Worm (Caenorhabditis elegans): Measurements from ENCODE around the gene T11F9.14.

T11F9.14 gene

ce11 chrV:11496283-11496682 is 15.6 kb upstream of the T11F9.14 start, which contains the start of gene htrl-1:
TSS of gene htrl-1 (minus strand) at chrV:11496383.
- TF ChIP-seq ham-2 (GFP tag; optimal IDR thresholded peaks at IDR 0.05) (no peak), elt-1 (tag; optimal IDR thresholded peaks at IDR 0.05; ENCODE audit: borderline replicate concordance, insufficient read depth) (no peak), M03D4.4 (tag; optimal IDR thresholded peaks at IDR 0.05) (no peak), ces-1 (GFP tag; optimal IDR thresholded peaks at IDR 0.05) (no peak), ceh-39 (tag; optimal IDR thresholded peaks at IDR 0.05) (no peak), blmp-1 (tag; optimal IDR thresholded peaks at IDR 0.05) (no peak), ztf-11 (tag; optimal IDR thresholded peaks at IDR 0.05) (no peak)

DNA sequence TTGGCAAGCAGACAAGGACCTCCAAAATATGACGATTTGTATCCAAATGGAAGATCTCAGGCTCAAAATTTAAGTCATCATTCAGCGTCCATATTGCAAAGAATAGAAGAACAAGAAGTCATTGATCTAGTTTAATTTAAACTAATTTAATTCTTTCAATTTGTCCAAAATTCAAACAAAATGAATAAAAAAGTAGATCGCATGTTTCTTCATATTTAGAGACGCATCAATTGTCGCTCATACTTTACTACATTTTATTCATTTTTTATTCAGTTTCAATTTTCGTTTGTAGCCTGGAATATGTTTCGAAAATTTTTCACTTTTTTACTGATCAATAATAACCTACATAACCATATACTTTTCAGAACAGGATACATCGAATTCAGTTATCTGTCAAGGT is 11.8 kb upstream of the T11F9.14 start, which contains the start of gene T11F9.21:
T11F9.21 (plus strand) TSS at position 301 of the 400 bp plus-strand sequence.
- TF ChIP-seq unc-62 (GFP tag; optimal IDR thresholded peaks at IDR 0.05), result no peak
- no peak for TF ChIP-seq lsy-2 (tag; optimal IDR thresholded peaks at IDR 0.05)
- no peak for TF ChIP-seq ham-2 (GFP tag; optimal IDR thresholded peaks at IDR 0.05)
- TF ChIP-seq nhr-28 (tag; optimal IDR thresholded peaks at IDR 0.05), result no peak
- no peak for TF ChIP-seq unc-120 (tag; optimal IDR thresholded peaks at IDR 0.05; ENCODE audit: poor library complexity, severe bottlenecking)
- no peak for TF ChIP-seq lin-32 (GFP tag; optimal IDR thresholded peaks at IDR 0.05)
- TF ChIP-seq unc-39 (tag; optimal IDR thresholded peaks at IDR 0.05), result no peak
- no peak for TF ChIP-seq nhr-237 (tag; optimal IDR thresholded peaks at IDR 0.05)
- no peak for TF ChIP-seq ceh-39 (tag; optimal IDR thresholded peaks at IDR 0.05)

- TF ChIP-seq ham-2 (GFP tag; optimal IDR thresholded peaks at IDR 0.05) (no peak), zip-8 (tag; optimal IDR thresholded peaks at IDR 0.05) (no peak), lin-13 (tag; optimal IDR thresholded peaks at IDR 0.05) (no peak), flh-1 (GFP tag; optimal IDR thresholded peaks at IDR 0.05) (no peak), elt-1 (tag; optimal IDR thresholded peaks at IDR 0.05; ENCODE audit: borderline replicate concordance, insufficient read depth) (no peak), mls-2 (tag; optimal IDR thresholded peaks at IDR 0.05) (no peak), nhr-2 (tag; optimal IDR thresholded peaks at IDR 0.05) (no peak), ces-1 (GFP tag; optimal IDR thresholded peaks at IDR 0.05) (no peak), nhr-76 (tag; optimal IDR thresholded peaks at IDR 0.05) (no peak), nhr-237 (tag; optimal IDR thresholded peaks at IDR 0.05) (no peak), unc-62 (GFP tag; optimal IDR thresholded peaks at IDR 0.05) (no peak), tbx-8 (GFP tag; optimal IDR thresholded peaks at IDR 0.05) (no peak), pha-4 (tag; optimal IDR thresholded peaks at IDR 0.05) (no peak), cnd-1 (tag; optimal IDR thresholded peaks at IDR 0.05) (no peak), nhr-28 (tag; optimal IDR thresholded peaks at IDR 0.05) (no peak), drap-1 (GFP tag; optimal IDR thresholded peaks at IDR 0.05) (no peak), ceh-43 (GFP tag; optimal IDR thresholded peaks at IDR 0.05) (no peak)
These were observed 9.7 kb upstream of the T11F9.14 start, which contains the start of gene dhs-19 for ce11 chrV:11490382-11490781. TSS of gene dhs-19 (minus strand) at chrV:11490482.

ce11 chrV:11488288-11488687 is 7.7 kb upstream of the T11F9.14 start:
- no peak for TF ChIP-seq mls-2 (tag; optimal IDR thresholded peaks at IDR 0.05)
- TF ChIP-seq zip-8 (tag; optimal IDR thresholded peaks at IDR 0.05), result no peak
- TF ChIP-seq bed-3 (GFP tag; optimal IDR thresholded peaks at IDR 0.05), result no peak
- no peak for TF ChIP-seq ham-2 (GFP tag; optimal IDR thresholded peaks at IDR 0.05)

ce11 chrV:11486680-11487079 is 6.0 kb upstream of the T11F9.14 start, which contains the start of gene T11F9.10:
TSS of gene T11F9.10 (plus strand) at chrV:11486980.
- no peak for TF ChIP-seq sptf-1 (tag; optimal IDR thresholded peaks at IDR 0.05)
- TF ChIP-seq blmp-1 (tag; optimal IDR thresholded peaks at IDR 0.05), result no peak
- no peak for TF ChIP-seq nhr-2 (tag; optimal IDR thresholded peaks at IDR 0.05)
- TF ChIP-seq bed-3 (GFP tag; optimal IDR thresholded peaks at IDR 0.05), result no peak
- TF ChIP-seq M03D4.4 (tag; optimal IDR thresholded peaks at IDR 0.05), result no peak
- TF ChIP-seq nhr-28 (tag; optimal IDR thresholded peaks at IDR 0.05), result no peak
- no peak for TF ChIP-seq snpc-4 (tag; optimal IDR thresholded peaks at IDR 0.05)
- no peak for TF ChIP-seq hlh-1 (tag; optimal IDR thresholded peaks at IDR 0.05)
- no peak for TF ChIP-seq ham-2 (GFP tag; optimal IDR thresholded peaks at IDR 0.05)
- no peak for TF ChIP-seq tbx-8 (GFP tag; optimal IDR thresholded peaks at IDR 0.05)
- TF ChIP-seq ces-1 (GFP tag; optimal IDR thresholded peaks at IDR 0.05), result no peak
- TF ChIP-seq nhr-237 (tag; optimal IDR thresholded peaks at IDR 0.05), result no peak
- no peak for TF ChIP-seq elt-1 (tag; optimal IDR thresholded peaks at IDR 0.05; ENCODE audit: borderline replicate concordance, insufficient read depth)
- TF ChIP-seq nhr-76 (tag; optimal IDR thresholded peaks at IDR 0.05), result no peak
- no peak for TF ChIP-seq unc-39 (tag; optimal IDR thresholded peaks at IDR 0.05)

DNA sequence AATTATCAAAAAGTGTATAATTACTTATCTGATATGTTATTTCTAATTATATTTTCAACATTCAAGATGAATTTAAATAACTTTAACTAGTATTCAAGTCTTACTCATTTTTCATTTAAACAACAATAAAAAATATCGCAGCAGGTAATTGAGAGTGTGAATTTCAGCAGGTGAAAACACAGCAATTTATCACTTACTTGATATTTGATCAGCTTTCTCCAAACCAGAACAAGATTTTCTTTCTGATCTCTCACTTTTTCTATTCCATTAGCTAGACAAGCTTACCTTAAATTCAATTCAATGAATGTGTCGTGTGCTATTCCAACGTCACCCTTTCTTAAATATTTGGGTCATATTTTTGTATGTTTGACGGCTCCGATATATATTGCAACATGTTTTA is 4.9 kb upstream of the T11F9.14 start, which contains the start of gene srh-1:
srh-1 (plus strand) TSS at position 301 of the 400 bp plus-strand sequence.
- no peak for TF ChIP-seq ceh-83 (GFP tag; optimal IDR thresholded peaks at IDR 0.05)
- TF ChIP-seq ces-1 (GFP tag; optimal IDR thresholded peaks at IDR 0.05), result no peak
- no peak for TF ChIP-seq unc-120 (tag; optimal IDR thresholded peaks at IDR 0.05; ENCODE audit: poor library complexity, severe bottlenecking)
- no peak for TF ChIP-seq zip-8 (tag; optimal IDR thresholded peaks at IDR 0.05)
- no peak for TF ChIP-seq mab-5 (tag; optimal IDR thresholded peaks at IDR 0.05)
- TF ChIP-seq lin-32 (GFP tag; optimal IDR thresholded peaks at IDR 0.05), result no peak
- no peak for TF ChIP-seq nhr-2 (tag; optimal IDR thresholded peaks at IDR 0.05)
- no peak for TF ChIP-seq elt-1 (tag; optimal IDR thresholded peaks at IDR 0.05; ENCODE audit: borderline replicate concordance, insufficient read depth)
- TF ChIP-seq nhr-12 (tag; optimal IDR thresholded peaks at IDR 0.05), result no peak
- TF ChIP-seq lsy-2 (tag; optimal IDR thresholded peaks at IDR 0.05), result no peak
- no peak for TF ChIP-seq tbx-8 (GFP tag; optimal IDR thresholded peaks at IDR 0.05)
- no peak for TF ChIP-seq nhr-76 (tag; optimal IDR thresholded peaks at IDR 0.05)
- no peak for TF ChIP-seq drap-1 (GFP tag; optimal IDR thresholded peaks at IDR 0.05)
- no peak for TF ChIP-seq hlh-1 (tag; optimal IDR thresholded peaks at IDR 0.05)
- TF ChIP-seq ceh-39 (tag; optimal IDR thresholded peaks at IDR 0.05), result no peak
- TF ChIP-seq nhr-28 (tag; optimal IDR thresholded peaks at IDR 0.05), result no peak
- TF ChIP-seq lin-13 (tag; optimal IDR thresholded peaks at IDR 0.05), result no peak
- no peak for TF ChIP-seq nhr-237 (tag; optimal IDR thresholded peaks at IDR 0.05)
- no peak for TF ChIP-seq elt-3 (tag; optimal IDR thresholded peaks at IDR 0.05)
